Worm (Caenorhabditis elegans): ENCODE results near the gene F41E6.5.
"Not testable (repeated sequence)": the region's sequence is repeated elsewhere in the genome, so short reads cannot be mapped to it uniquely, and the experiment has no call there.

The F41E6.5 gene

DNA sequence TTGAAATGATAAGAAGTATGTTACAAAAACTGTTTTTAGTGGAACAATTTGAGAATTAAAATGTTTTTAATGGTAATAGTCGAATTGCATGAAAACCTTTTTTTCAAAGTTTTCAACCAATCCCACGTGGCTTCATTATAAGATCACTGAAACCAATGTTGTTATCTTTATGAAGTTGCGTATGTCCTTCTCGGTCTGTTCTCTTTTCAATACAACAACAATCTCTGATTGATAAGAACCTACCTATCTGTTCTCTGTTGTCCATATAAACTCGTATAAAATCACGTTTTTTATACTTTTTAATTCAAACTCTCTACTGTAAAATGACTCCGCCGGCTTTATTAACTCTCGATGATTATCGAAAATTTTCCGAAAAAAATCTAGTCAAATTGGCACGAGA lies at the start of gene F41E6.5:
F41E6.5 (plus strand) TSS at position 209 of the 400 bp plus-strand sequence.
- no peak for TF ChIP-seq unc-62 (GFP tag; optimal IDR thresholded peaks at IDR 0.05)

DNA sequence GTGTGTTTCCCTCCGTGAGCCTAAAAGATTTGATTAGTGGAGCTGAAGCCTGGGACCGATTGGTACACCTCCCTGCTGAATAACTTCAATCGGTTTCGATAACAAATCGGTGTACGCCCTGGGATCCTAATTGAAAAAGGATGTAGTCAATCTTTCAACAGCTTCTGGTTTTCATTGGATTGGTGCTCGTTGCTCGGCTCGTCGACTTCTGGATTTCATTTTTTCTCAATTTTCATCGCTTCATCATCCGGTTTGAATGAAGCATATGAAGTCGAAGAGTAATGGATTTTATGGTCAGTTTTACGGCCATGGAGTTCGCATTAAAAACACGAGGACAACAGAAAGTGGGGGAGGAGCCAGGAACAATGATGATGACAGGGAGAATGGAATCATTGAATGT lies 47.3 kb upstream of the F41E6.5 start:
- no peak for TF ChIP-seq unc-62 (GFP tag; optimal IDR thresholded peaks at IDR 0.05)

DNA sequence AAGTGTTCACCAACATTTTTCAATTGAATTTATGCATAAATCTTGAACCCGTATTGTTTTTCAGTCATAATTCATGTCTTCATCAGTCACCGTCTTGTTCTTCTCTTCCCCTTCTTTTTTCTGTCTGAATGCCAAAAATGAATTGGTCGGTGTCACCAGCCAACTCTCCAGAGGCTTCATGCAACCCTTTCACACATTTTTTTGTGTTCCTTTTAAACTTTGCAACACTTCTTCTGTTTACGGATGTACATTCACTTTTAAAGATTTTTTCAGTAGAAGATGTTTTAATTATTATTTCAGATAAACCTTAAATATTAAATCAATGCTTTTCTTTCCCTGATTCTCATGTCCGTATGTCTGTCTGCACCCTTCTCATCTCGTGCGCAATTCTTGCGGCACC lies 42.4 kb upstream of the F41E6.5 start, which contains the start of gene acr-16:
acr-16 (plus strand) TSS at position 301 of the 400 bp plus-strand sequence.
- TF ChIP-seq unc-62 (GFP tag; optimal IDR thresholded peaks at IDR 0.05), result no peak

DNA sequence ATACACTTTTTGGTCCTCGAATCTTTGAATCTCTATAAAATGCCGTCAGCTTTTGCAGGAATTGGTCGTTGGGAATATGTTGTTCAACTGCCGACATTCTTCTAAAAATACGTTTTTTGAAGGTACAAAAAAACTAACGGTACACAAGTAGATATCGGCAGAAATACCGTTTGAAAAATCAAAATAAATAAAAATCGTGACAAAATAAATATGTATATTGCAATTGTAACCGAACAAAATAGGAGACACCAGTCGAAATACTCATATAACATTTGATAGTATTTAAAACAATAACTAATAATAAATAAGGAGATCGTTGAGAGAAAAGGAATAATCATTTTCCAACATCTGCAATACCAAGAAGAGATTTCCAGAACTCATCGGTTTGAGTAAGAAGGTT lies 38.2 kb upstream of the F41E6.5 start, which contains the start of gene F25G6.8:
F25G6.8 (minus strand) TSS at position 101 of the 400 bp plus-strand sequence.
- TF ChIP-seq unc-62 (GFP tag; optimal IDR thresholded peaks at IDR 0.05), result no peak

DNA sequence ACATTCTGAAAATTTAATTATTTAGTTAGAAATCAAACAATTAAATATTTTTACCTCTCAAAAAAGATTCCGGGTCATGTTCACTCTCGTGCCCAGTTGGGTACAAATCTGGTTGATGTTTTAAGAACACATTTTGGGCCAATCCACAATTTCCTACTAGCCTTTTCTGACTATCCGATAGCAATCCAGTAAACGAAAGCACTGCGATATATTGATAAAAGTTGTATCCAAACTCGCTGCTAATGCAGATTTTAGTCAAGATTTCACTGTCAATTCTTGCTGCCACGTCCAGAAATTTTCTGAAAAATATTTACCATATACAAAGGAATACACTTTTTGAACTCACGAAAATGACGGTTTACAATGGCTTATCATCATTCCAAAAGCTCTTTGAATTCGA lies 34.1 kb upstream of the F41E6.5 start:
- no peak for TF ChIP-seq unc-62 (GFP tag; optimal IDR thresholded peaks at IDR 0.05)

DNA sequence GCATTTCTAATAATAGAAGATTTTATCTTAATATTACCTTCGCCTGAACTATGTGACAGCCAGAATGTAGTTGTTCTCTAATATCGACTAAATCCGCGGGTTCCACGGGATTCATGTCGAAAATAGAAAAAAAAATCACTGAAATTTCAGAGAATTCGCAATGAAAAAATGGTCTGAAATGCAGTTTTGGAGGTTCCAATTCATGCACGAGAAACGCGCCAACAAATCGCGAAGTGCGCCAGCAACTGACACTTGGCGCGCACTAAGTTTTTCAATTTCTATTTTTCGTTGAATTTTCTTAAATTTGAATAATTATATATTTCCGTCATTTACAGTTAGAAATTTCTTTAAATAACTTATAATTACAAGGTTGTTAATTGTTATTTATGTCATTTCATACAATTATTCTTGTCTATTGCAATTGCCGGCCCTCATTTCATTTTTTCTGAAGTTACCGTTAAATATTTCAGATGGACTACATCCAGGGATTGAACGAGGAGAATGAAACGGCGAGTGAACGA lies 33.4 kb upstream of the F41E6.5 start, which contains the start of the genes F25G6.9 and symk-1:
F25G6.9 (minus strand) TSS at position 160 of the 521 bp plus-strand sequence.
symk-1 (plus strand) TSS at position 471 of the 521 bp plus-strand sequence.
- TF ChIP-seq unc-62 (GFP tag; optimal IDR thresholded peaks at IDR 0.05), result no peak

DNA sequence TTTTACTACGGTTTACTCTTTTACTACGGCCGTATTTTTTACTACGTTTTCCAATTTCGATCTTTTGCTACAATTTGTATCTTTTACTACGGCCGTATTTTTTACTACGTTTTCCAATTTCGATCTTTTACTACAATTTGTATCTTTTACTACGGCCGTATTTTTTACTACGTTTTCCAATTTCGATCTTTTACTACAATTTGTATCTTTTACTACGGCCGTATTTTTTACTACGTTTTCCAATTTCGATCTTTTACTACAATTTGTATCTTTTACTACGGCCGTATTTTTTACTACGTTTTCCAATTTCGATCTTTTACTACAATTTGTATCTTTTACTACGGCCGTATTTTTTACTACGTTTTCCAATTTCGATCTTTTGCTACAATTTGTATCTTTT lies 28.5 kb upstream of the F41E6.5 start, which contains the start of gene F25G6.1:
F25G6.1 (plus strand) TSS at position 301 of the 400 bp plus-strand sequence.
- TF ChIP-seq unc-62 (GFP tag; optimal IDR thresholded peaks at IDR 0.05), result not testable (repeated sequence)

DNA sequence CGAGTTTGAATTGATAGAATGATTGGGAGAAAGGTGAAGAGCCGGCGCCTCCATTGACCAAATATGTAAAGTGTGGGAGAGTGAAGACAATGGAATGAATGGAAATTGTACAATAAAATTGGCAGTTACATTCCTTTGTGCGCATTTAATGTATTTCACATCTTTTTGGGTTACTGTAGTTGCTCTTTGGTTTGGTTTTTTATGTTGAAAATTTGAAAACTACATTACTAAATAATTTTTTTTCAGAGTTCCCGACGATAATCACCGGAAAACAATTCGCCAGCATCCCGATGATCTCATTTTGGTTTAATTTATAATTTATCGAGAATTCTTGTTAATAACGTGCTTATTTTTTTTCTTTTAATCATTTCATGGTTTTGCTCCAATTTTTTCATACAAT lies 22.3 kb upstream of the F41E6.5 start, which contains the start of gene C10B5.1:
C10B5.1 (plus strand) TSS at position 301 of the 400 bp plus-strand sequence.
- no peak for TF ChIP-seq unc-62 (GFP tag; optimal IDR thresholded peaks at IDR 0.05)

DNA sequence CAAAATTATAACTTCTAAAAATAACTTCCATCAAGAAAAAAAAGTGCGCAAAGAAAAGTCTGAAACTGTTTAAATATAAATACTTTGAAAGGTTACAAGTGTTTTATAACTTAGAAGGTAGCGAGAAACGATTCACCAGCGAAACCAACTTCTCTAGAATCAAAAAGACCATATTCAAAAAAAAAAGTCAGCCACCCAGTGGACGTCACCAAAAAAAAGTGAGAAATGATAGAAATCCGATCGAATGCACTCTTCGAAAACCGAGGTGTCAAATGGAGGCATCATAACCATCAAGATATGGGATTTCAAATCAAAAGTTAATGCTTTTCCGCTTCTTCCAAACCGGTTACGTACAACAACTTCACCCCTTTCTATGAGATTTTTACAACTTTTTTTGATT lies 16.8 kb upstream of the F41E6.5 start:
- no peak for TF ChIP-seq unc-62 (GFP tag; optimal IDR thresholded peaks at IDR 0.05)

DNA sequence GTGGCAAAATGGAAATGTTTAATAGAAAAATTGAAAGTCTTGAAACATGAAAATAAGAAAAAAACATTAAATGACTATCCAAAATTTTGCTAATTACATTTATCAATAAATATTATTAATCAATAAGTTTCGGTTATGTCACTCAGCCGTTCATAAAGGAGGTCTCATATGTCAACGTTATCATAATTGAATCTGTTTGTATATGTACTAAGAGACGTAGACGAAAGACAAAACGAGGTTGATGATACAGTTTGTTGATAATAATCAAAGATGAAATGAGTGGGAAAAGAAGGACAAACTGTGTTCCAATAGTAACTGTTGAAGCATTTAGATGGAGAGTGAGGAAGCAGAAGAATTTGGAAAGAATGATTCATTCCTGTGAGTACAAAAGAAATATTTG lies 16.4 kb upstream of the F41E6.5 start:
- TF ChIP-seq unc-62 (GFP tag; optimal IDR thresholded peaks at IDR 0.05), result no peak

DNA sequence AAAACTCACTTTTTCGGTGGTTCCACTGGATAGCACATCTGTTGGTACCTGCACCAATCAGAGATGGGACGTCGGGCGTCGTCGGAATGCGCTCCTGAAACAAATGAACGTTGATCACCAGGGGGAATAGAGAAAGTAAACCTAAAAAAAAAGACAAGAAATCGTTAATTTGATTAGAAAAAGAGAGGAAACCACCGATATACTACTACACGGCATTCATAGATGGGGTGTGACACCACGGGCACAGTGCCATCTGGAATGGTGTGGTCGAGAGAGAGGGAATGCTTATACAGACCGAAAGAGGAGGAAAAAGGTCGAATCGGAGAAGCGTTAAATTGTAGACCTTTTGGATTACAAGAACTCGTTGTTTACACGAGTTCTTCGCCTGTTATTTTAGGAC lies 15.2 kb upstream of the F41E6.5 start, which contains the start of gene C10B5.3:
C10B5.3 (minus strand) TSS at position 101 of the 400 bp plus-strand sequence.
- TF ChIP-seq unc-62 (GFP tag; optimal IDR thresholded peaks at IDR 0.05), result no peak

DNA sequence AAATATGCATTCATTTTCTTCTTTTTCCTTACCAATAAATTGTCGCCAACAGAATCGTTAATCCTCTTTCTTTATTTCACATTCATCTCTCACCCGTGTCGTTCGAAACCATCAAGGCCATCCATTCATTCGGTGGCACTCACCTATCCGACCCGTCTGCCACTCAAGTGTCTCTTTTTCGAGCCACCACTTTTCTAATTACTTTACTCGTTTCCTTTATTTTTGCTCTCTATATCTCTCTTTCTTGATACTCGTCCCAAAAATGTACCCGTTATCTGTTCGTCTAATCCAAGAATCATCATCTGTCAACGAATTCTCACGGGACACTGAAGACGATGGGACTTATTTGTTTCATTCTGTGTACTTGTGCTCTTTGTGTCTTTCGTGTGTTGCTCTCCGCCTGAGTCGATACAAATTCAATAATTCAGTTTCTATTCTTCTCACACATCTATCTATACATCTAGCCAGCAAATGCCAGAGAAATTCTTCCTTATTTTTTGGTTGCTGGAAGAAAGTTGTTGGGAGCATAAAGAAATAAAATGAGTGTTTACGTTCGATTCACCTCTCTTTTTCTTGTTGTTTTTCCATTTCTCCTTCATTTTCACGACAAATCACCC lies 10.5 kb upstream of the F41E6.5 start:
- no peak for TF ChIP-seq unc-62 (GFP tag; optimal IDR thresholded peaks at IDR 0.05)

DNA sequence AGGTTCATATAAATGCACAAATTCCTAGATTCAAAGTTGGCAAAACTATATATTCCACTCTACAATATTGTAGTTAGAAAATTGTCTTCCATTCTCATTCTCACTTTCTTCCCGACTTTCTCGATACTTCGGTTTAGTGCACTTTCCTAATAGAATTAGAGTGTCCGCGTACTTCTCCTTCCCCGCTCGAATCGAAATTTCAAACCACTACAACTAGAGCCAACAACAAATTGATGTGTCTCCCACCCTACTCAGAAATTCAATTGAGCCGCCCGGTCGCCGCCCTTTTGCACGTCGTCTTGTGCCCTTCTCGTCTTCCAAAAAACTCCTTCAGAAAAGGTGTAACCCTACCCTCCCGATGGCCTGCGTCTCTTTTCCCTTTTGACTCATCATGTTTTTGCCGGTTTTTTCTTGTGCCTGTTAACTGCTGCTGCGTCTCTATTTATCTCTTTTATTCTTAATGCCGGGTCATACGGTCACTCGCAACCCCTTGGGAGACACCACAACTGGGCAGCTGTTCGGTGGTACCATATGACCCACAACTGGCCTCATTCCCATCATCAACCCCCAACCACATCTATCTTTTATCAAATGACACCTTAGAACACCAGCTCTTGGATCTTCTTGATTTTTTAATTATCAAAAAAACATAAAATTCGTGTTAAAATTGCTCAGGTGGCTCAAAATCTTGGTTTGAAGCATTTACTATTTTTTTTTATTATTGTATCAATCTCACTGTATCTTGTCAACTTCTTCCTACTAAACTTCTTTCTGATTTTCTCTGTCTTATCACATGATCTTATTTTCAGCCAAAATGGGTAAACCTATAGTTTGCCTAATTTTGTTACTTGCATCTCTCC lies 8.9 kb upstream of the F41E6.5 start, which contains the start of gene tag-196:
tag-196 (plus strand) TSS at position 810 of the 860 bp plus-strand sequence.
- no peak for TF ChIP-seq unc-62 (GFP tag; optimal IDR thresholded peaks at IDR 0.05)

DNA sequence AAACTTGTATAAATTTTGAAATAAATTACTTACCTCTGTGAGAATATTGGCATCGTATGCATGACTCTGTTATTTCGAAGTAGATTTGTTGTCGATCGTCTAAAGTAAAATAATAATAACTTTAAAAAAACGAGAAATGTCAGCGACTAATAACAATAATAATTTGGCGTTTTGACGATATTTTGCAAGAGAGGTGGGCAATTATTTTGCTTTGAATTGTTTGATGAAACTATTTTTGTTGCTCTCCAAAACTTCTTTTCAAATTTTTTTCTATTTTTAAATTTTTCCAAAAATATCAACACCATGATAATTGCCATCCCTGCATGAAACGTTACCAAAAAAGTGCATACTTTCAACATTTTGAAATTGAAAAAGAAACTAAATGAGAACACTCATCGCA lies 4.1 kb upstream of the F41E6.5 start, which contains the start of gene F41E6.7:
F41E6.7 (minus strand) TSS at position 101 of the 400 bp plus-strand sequence.
- no peak for TF ChIP-seq unc-62 (GFP tag; optimal IDR thresholded peaks at IDR 0.05)

DNA sequence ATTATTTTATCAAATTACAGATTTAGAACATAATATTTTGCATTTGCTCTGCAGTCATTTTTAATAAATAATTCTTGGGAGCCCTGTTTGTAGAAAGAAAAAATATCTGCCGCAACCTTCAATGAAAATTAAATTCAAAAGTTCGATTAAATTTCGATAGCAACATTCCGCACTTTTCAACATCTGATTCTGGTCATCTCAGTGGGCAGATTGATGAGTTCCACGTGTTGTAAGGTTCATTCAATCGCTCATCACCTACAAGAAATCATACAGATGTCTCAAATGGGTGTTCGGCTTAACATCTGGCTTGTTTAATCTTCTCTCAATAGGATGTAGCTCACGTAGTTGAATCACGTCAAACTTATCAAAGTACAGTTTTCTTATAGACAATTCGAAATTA lies 3.3 kb upstream of the F41E6.5 start:
- TF ChIP-seq unc-62 (GFP tag; optimal IDR thresholded peaks at IDR 0.05), result no peak

DNA sequence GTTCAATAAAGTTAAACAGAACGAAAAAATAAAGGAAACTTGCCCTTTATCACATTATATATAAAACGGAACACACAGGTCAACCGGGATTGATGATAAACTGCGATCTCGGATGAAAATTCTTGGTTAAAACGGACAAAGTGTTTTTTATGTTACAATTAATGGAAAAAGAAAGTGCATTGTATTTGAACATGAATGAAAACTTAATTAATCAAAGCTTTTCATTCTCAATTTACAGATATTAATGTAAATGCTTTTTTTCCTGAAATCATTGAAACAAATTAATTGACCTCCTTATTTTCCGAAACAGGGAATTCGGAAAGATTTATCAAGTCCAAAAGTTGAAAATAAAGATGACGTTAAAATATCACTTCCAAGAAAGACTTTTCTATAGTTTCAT lies 1.9 kb upstream of the F41E6.5 start, which contains the start of gene F41E6.8:
F41E6.8 (minus strand) TSS at position 101 of the 400 bp plus-strand sequence.
- TF ChIP-seq unc-62 (GFP tag; optimal IDR thresholded peaks at IDR 0.05), result no peak
